Worm (Caenorhabditis elegans) whole organism, L4 larva: Measurements from ENCODE around the gene str-232.
"Not testable (repeated sequence)": the region's sequence is repeated elsewhere in the genome, so short reads cannot be mapped to it uniquely, and the experiment has no call there.

Experiments
- Y5F2A.4 ChIP-seq: fragments of 200-800 bp; sonication (Bioruptor generic); optimal IDR thresholded peaks from 2 replicates; lab custom pipeline; 2018; ENCODE audit warnings: mild to moderate bottlenecking, missing genetic modification characterization, missing compliant biosample characterization
- aha-1 ChIP-seq: fragments of 150-350 bp; peaks from one replicate; lab custom pipeline; 2014; ENCODE audit warnings: missing biosample characterization, missing genetic modification characterization
- daf-16 ChIP-seq, 3 experiments: sonication (generic microtip); optimal IDR thresholded peaks; 2 replicates each; lab custom pipeline; 2016 to 2017; ENCODE audit warnings: missing genetic modification characterization in 3 of 3, missing genetic modification reagents in 3 of 3, mild to moderate bottlenecking in 2 of 3, missing compliant biosample characterization in 2 of 3, missing biosample characterization in 1 of 3, moderate library complexity in 1 of 3
- dmd-6 ChIP-seq: fragments of 200-800 bp; sonication (Bioruptor generic); IDR thresholded peaks from 2 replicates; pipeline ENCODE4 v1.3.6; 2022; ENCODE audit warnings: missing genetic modification reagents, missing genetic modification characterization, missing compliant biosample characterization
- dpl-1 ChIP-seq: fragments of 150-350 bp; optimal IDR thresholded peaks from 2 replicates; lab custom pipeline; 2014; ENCODE audit warnings: missing biosample characterization, missing genetic modification reagents, missing genetic modification characterization
- duxl-1 ChIP-seq: sonication (generic microtip); optimal IDR thresholded peaks from 2 replicates; lab custom pipeline; 2016; ENCODE audit warnings: mild to moderate bottlenecking, missing genetic modification characterization, moderate library complexity, missing compliant biosample characterization; ENCODE audit not compliant: poor library complexity
- dve-1 ChIP-seq: sonication (generic microtip); optimal IDR thresholded peaks from 2 replicates; lab custom pipeline; 2017; ENCODE audit warnings: antibody characterized with exemption, mild to moderate bottlenecking, missing genetic modification characterization, missing compliant biosample characterization; ENCODE audit not compliant: insufficient read depth
- fkh-10 ChIP-seq: fragments of 150-350 bp; optimal IDR thresholded peaks from 2 replicates; lab custom pipeline; 2014; ENCODE audit warnings: missing biosample characterization, missing genetic modification reagents, missing genetic modification characterization
- fos-1 ChIP-seq: fragments of 150-350 bp; optimal IDR thresholded peaks from 2 replicates; lab custom pipeline; 2014; ENCODE audit warnings: missing biosample characterization, missing genetic modification characterization
- hlh-11 ChIP-seq: fragments of 200-800 bp; sonication (Bioruptor generic); optimal IDR thresholded peaks from 2 replicates; lab custom pipeline; 2018; ENCODE audit warnings: mild to moderate bottlenecking, missing genetic modification characterization, missing compliant biosample characterization
- jun-1 ChIP-seq: fragments of 150-350 bp; optimal IDR thresholded peaks from 2 replicates; lab custom pipeline; 2014; ENCODE audit warnings: missing biosample characterization, missing genetic modification reagents, missing genetic modification characterization
- lim-7 ChIP-seq: fragments of 200-800 bp; sonication (Bioruptor generic); IDR thresholded peaks from 2 replicates; pipeline ENCODE4 v1.3.6; 2022; ENCODE audit warnings: missing genetic modification characterization, missing compliant biosample characterization
- lin-1 ChIP-seq: fragments of 200-800 bp; sonication (Bioruptor generic); IDR thresholded peaks from 2 replicates; pipeline ENCODE4 v1.3.6; 2022; ENCODE audit warnings: missing genetic modification reagents, missing genetic modification characterization, missing compliant biosample characterization
- lin-38 ChIP-seq: fragments of 200-800 bp; sonication (Bioruptor generic); IDR thresholded peaks from 2 replicates; pipeline ENCODE4 v1.3.6; 2022; ENCODE audit warnings: missing genetic modification reagents, missing genetic modification characterization, missing compliant biosample characterization
- mdt-29 ChIP-seq: fragments of 200-800 bp; sonication (Bioruptor generic); IDR thresholded peaks from 2 replicates; pipeline ENCODE4 v1.3.6; 2022; ENCODE audit warnings: missing genetic modification reagents, missing genetic modification characterization, missing compliant biosample characterization
- mep-1 ChIP-seq: fragments of 150-350 bp; sonication (generic microtip); optimal IDR thresholded peaks from 3 replicates; lab custom pipeline; 2014; ENCODE audit warnings: missing biosample characterization, missing genetic modification characterization
- mes-2 ChIP-seq: sonication (generic microtip); optimal IDR thresholded peaks from 2 replicates; lab custom pipeline; 2016; ENCODE audit warnings: missing genotype, mild to moderate bottlenecking, missing genetic modification characterization, missing compliant biosample characterization; ENCODE audit not compliant: poor library complexity, severe bottlenecking
- nhr-102 ChIP-seq: sonication (generic microtip); optimal IDR thresholded peaks from 2 replicates; lab custom pipeline; 2016; ENCODE audit warnings: mild to moderate bottlenecking, missing genetic modification characterization, moderate library complexity, missing compliant biosample characterization
- nhr-25 ChIP-seq: sonication (generic microtip); optimal IDR thresholded peaks from 2 replicates; lab custom pipeline; 2017; ENCODE audit warnings: missing genetic modification characterization, mild to moderate bottlenecking, missing compliant biosample characterization, antibody characterized with exemption, moderate library complexity, borderline replicate concordance; ENCODE audit not compliant: insufficient read depth
- nhr-28 ChIP-seq: fragments of 150-350 bp; optimal IDR thresholded peaks from 2 replicates; lab custom pipeline; 2014; ENCODE audit warnings: missing biosample characterization, missing genetic modification characterization
- nhr-42 ChIP-seq: fragments of 200-800 bp; sonication (Bioruptor generic); IDR thresholded peaks from 2 replicates; pipeline ENCODE4 v1.3.6; 2022; ENCODE audit warnings: missing genetic modification characterization, missing compliant biosample characterization
- nhr-48 ChIP-seq: sonication (generic microtip); optimal IDR thresholded peaks from 2 replicates; lab custom pipeline; 2016; ENCODE audit warnings: mild to moderate bottlenecking, missing genetic modification characterization, missing compliant biosample characterization
- nhr-6 ChIP-seq: fragments of 150-350 bp; optimal IDR thresholded peaks from 2 replicates; lab custom pipeline; 2014; ENCODE audit warnings: missing biosample characterization, missing genetic modification characterization
- php-3 ChIP-seq: fragments of 200-800 bp; sonication (Bioruptor generic); IDR thresholded peaks from 2 replicates; pipeline ENCODE4 v1.3.6; 2022; ENCODE audit warnings: missing genetic modification reagents, missing genetic modification characterization, missing compliant biosample characterization
- pqm-1 ChIP-seq: sonication (generic microtip); optimal IDR thresholded peaks from 2 replicates; lab custom pipeline; 2017; ENCODE audit warnings: missing biosample characterization, missing genetic modification characterization
- rbr-2 ChIP-seq: sonication (generic microtip); optimal IDR thresholded peaks from 2 replicates; lab custom pipeline; 2016; ENCODE audit warnings: missing genotype, missing genetic modification characterization, missing compliant biosample characterization
- set-16 ChIP-seq: fragments of 200-800 bp; sonication (Bioruptor generic); IDR thresholded peaks from 2 replicates; pipeline ENCODE4 v1.3.6; 2022; ENCODE audit warnings: missing genetic modification reagents, missing genetic modification characterization, missing compliant biosample characterization
- spr-1 ChIP-seq: sonication (generic microtip); optimal IDR thresholded peaks from 2 replicates; lab custom pipeline; 2016; ENCODE audit warnings: mild to moderate bottlenecking, missing genetic modification characterization, missing compliant biosample characterization
- vab-7 ChIP-seq: fragments of 200-800 bp; sonication (Bioruptor generic); IDR thresholded peaks from 2 replicates; pipeline ENCODE4 v1.3.6; 2022; ENCODE audit warnings: missing genetic modification reagents, missing genetic modification characterization, missing compliant biosample characterization
- zfp-3 ChIP-seq: fragments of 200-800 bp; sonication (Bioruptor generic); conservative IDR thresholded peaks from 2 replicates; pipeline ENCODE4 v1.3.6; 2022; ENCODE audit warnings: missing genetic modification reagents, missing genetic modification characterization, missing compliant biosample characterization
- zip-11 ChIP-seq: fragments of 200-800 bp; sonication (Bioruptor generic); IDR thresholded peaks from 2 replicates; pipeline ENCODE4 v1.3.6; 2022; ENCODE audit warnings: missing genetic modification characterization, missing compliant biosample characterization

The str-232 gene

ce11 chrV:16043686-16044085, 28.1 kb upstream of the str-232 start:
- TF ChIP-seq php-3 = peak; percentile 68
- no peak for TF ChIP-seq Y5F2A.4 (GFP tag; lab: Kevin White, UChicago)
- TF ChIP-seq aha-1 (tag; lab: Kevin White, UChicago) = peak; percentile 81
- TF ChIP-seq dmd-6 (GFP tag; lab: Robert Waterston, UW) = peak; percentile 76
- TF ChIP-seq hlh-11 = peak; percentile 51
- no peak for TF ChIP-seq mdt-29 (GFP tag; lab: Robert Waterston, UW)
- peak; percentile 74 for TF ChIP-seq dve-1 (tag; lab: Kevin White, UChicago)
- TF ChIP-seq daf-16 (GFP tag; optimal IDR thresholded peaks at IDR 0.05; lab: Kevin White, UChicago) = no peak
- peak; percentile 69 for TF ChIP-seq daf-16 (tag; optimal IDR thresholded peaks at IDR 0.05; lab: Kevin White, UChicago)
- TF ChIP-seq lin-1 (GFP tag; lab: Robert Waterston, UW) = 0 out of 2 replicates have a peak, but pooled peaks have one; percentile 21
- TF ChIP-seq nhr-48 (tag; lab: Kevin White, UChicago) = no peak
- TF ChIP-seq zip-11 = no peak
- TF ChIP-seq pqm-1 (tag; lab: Kevin White, UChicago) = peak; percentile 2
- TF ChIP-seq nhr-28 = peak; percentile 42
- 0 out of 2 replicates have a peak, but pooled peaks have one; percentile 5 for TF ChIP-seq nhr-42 (GFP tag; lab: Robert Waterston, UW)

ce11 chrV:16042743-16043014, 27.1 kb upstream of the str-232 start:
- TF ChIP-seq zfp-3 (GFP tag; lab: Robert Waterston, UW) = 0 out of 2 replicates have a peak, but pooled peaks have one; percentile 38
- no peak for TF ChIP-seq lim-7 (GFP tag; lab: Robert Waterston, UW)
- TF ChIP-seq daf-16 (GFP tag; optimal IDR thresholded peaks at IDR 0.05; lab: Kevin White, UChicago) = no peak
- no peak for TF ChIP-seq daf-16 (tag; optimal IDR thresholded peaks at IDR 0.05; lab: Kevin White, UChicago)
- no peak for TF ChIP-seq vab-7 (GFP tag; lab: Robert Waterston, UW)

ce11 chrV:16041925-16042742, 26.6 kb upstream of the str-232 start, which contains the start of the genes his-2 and his-1:
TSS of gene his-2 (minus strand) at chrV:16042283.
TSS of gene his-1 (plus strand) at chrV:16042520.
- peak; percentile 81 for TF ChIP-seq set-16 (GFP tag; lab: Robert Waterston, UW)

ce11 chrV:16041412-16041811, 25.9 kb upstream of the str-232 start:
- no peak for TF ChIP-seq fkh-10
- no peak for TF ChIP-seq jun-1
- TF ChIP-seq fos-1 (tag; lab: Kevin White, UChicago) = no peak
- no peak for TF ChIP-seq vab-7 (GFP tag; lab: Robert Waterston, UW)
- no peak for TF ChIP-seq aha-1 (tag; lab: Kevin White, UChicago)

- peak; percentile 47; the same call in 1 of the 2 replicates for TF ChIP-seq set-16 (GFP tag; lab: Robert Waterston, UW)
These were observed 25.3 kb upstream of the str-232 start for ce11 chrV:16040848-16041247.

- TF ChIP-seq daf-16 (GFP tag; optimal IDR thresholded peaks at IDR 0.05; lab: Kevin White, UChicago) = not testable (repeated sequence)
- peak; percentile 73 for TF ChIP-seq daf-16 (tag; optimal IDR thresholded peaks at IDR 0.05; lab: Kevin White, UChicago)
- peak; percentile 23 for TF ChIP-seq lin-38 (GFP tag; lab: Robert Waterston, UW)
- TF ChIP-seq nhr-42 (GFP tag; lab: Robert Waterston, UW) = peak; percentile 72; the same call in 1 of the 2 replicates
- peak; percentile 74 for TF ChIP-seq nhr-25 (tag; lab: Kevin White, UChicago)
- peak; percentile 75 for TF ChIP-seq mep-1 (tag; lab: Kevin White, UChicago)
- TF ChIP-seq nhr-6 (tag; lab: Kevin White, UChicago) = peak; percentile 5
- TF ChIP-seq php-3 = peak; percentile 62; the same call in 1 of the 2 replicates
- peak; percentile 32 for TF ChIP-seq rbr-2 (tag; lab: Kevin White, UChicago)
- TF ChIP-seq mes-2 = peak; percentile 80
- peak; percentile 94 for TF ChIP-seq aha-1 (tag; lab: Kevin White, UChicago)
- TF ChIP-seq duxl-1 = peak; percentile 85
- TF ChIP-seq dmd-6 (GFP tag; lab: Robert Waterston, UW) = peak; percentile 53
- peak; percentile 98 for TF ChIP-seq dve-1 (tag; lab: Kevin White, UChicago)
- TF ChIP-seq nhr-28 = peak; percentile 64
- TF ChIP-seq nhr-102 = peak; percentile 83
- peak; percentile 37 for TF ChIP-seq nhr-48 (tag; lab: Kevin White, UChicago)
- TF ChIP-seq spr-1 (tag; lab: Kevin White, UChicago) = peak; percentile 40
- peak; percentile 48 for TF ChIP-seq dpl-1 (GFP tag; lab: Kevin White, UChicago)
- peak; percentile 74 for TF ChIP-seq hlh-11
These were observed 24.7 kb upstream of the str-232 start, which contains the start of the genes his-4 and his-3 for ce11 chrV:16040140-16040827. TSS of gene his-4 (minus strand) at chrV:16040515. TSS of gene his-3 (plus strand) at chrV:16040808.
